Fruit fly (Drosophila melanogaster) S2 (cell line): ENCODE measurements around the gene CG17349.

Source experiments
- CG8478 ChIP-seq: fragments of >200 bp; optimal IDR thresholded peaks from 2 replicates; lab custom pipeline; 2018
- CTCF ChIP-seq, 2 experiments: fragments of >200 bp; optimal IDR thresholded peaks; 2 replicates each; lab custom pipeline; 2018

CG17349 gene

DNA sequence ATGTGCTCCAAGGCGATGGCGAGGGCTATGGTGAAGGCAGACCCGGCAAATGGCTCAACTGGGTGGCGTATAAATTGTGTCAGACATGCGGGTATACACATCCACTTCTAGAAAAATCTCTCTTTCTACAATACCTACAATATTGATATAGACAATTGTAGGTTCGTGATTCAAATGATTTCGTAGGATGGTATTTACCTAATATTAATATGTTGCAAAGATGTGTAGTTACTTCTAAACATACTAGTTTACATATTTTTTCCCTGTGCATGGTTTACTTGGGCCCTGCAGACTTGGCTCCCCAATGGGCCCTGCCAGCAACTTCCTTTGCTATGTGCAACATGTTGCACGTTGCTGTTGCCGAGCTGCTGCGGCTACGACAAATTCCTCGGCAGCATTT, 28.2 kb upstream of the CG17349 start:
- no peak for TF ChIP-seq CTCF (optimal IDR thresholded peaks at IDR 0.05; lab: Kevin White, UChicago)
- no peak for TF ChIP-seq CG8478 (lab: Kevin White, UChicago)

- TF ChIP-seq CG8478 (lab: Kevin White, UChicago) (no peak), CTCF (optimal IDR thresholded peaks at IDR 0.05; lab: Kevin White, UChicago) (no peak)
Measured at dm6 chr2L:19342767-19343166, 27.5 kb upstream of the CG17349 start.

dm6 chr2L:19358017-19358471, 12.2 kb upstream of the CG17349 start:
- no peak for TF ChIP-seq CG8478 (lab: Kevin White, UChicago)
- TF ChIP-seq CTCF (optimal IDR thresholded peaks at IDR 0.05; lab: Kevin White, UChicago) = no peak

dm6 chr2L:19359802-19360429, 10.3 kb upstream of the CG17349 start:
- TF ChIP-seq CG8478 (lab: Kevin White, UChicago) = no peak
- TF ChIP-seq CTCF (optimal IDR thresholded peaks at IDR 0.05; lab: Kevin White, UChicago) = no peak

DNA sequence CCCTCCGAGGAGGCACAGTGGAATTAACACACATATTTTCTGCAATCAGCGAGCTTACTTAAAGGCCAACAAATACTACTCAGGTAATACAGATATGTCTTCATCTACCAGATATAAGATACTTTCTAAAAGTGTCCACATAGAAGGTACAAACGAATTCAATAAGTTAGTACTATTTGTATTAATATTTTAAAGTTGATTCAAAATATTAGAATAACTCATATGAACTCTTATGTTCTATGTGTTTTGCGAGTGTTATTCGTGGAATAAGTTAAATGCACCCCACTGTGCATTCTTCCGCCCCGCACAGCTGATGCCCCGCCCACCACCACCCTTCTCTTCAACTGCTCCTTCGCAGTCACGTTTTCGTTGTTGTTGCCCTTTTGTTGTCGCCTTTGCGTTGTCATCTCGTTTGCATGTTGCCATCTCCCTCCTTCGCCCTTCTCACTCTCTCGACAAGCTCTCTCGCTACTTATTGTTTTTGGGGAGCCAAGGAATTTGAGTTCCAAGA, 8.6 kb upstream of the CG17349 start:
- TF ChIP-seq CG8478 (lab: Kevin White, UChicago) (no peak), CTCF (optimal IDR thresholded peaks at IDR 0.05; lab: Kevin White, UChicago) (no peak)

dm6 chr2L:19362734-19363363, 7.4 kb upstream of the CG17349 start, which contains the start of gene dnt:
TSS of gene dnt (minus strand) at chr2L:19363227.
- TF ChIP-seq CTCF (optimal IDR thresholded peaks at IDR 0.05; lab: Kevin White, UChicago) (no peak), CG8478 (lab: Kevin White, UChicago) (no peak)

DNA sequence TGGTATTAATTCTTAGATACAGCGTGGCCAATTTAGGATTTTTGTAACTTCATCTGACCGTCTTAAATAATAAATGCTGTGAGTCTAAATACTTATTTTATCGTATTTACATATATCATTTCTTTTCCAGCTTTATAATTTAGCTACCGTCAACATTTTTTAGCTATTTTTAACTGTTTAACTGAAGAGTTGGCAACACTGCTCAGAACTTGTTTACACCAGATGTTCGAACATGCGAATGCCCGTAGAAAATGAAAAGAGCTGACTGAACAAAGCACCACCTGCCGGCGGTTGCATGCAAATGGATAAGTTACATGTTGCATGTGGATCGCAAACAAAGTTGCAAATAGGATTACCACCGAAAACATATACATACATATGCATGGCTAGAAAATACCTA, 6.7 kb upstream of the CG17349 start:
- TF ChIP-seq CTCF (optimal IDR thresholded peaks at IDR 0.05; lab: Kevin White, UChicago) (peak; percentile 88 to 92), CG8478 (lab: Kevin White, UChicago) (no peak)

DNA sequence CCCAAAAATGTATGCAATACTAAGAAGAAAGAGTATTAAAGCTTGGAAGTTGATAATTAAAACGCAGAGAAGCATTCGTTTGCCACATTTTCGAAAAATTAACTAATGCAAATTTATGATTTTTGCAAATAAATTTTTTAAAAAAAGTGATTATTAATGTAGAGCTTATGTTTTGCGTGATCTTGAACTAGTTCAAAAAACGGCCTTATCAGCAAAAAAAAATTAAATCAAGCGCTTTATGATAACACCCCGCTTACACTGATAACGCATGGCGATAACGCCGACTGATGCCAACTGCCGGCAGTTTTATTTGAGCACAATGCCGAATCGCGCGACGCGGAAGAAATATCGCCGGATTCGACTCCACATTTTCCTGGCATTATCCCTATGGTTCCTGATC, 6.2 kb upstream of the CG17349 start, which contains the start of gene CG13086:
CG13086 (plus strand) TSS at position 301 of the 400 bp plus-strand sequence.
- TF ChIP-seq CG8478 (lab: Kevin White, UChicago) (no peak), CTCF (optimal IDR thresholded peaks at IDR 0.05; lab: Kevin White, UChicago) (no peak)

DNA sequence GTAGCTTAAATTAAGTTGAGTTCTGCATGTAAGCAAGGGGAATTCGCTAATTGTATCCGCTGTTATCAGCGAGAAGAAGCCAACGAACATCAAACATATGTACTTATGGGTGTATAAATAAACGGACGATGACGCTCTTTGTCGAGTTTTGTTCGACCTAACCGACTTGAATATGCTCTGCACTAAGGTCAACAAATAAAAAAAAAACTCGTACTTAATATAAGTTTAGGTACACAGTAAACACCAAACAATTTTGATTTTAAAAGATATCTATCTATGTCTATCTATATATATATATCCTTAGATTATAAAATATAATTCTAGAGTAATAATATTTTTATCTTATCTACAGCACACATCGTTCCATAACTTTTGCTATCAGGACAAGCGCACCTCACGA, 5.6 kb upstream of the CG17349 start:
- no peak for TF ChIP-seq CG8478 (lab: Kevin White, UChicago)
- TF ChIP-seq CTCF (optimal IDR thresholded peaks at IDR 0.05; lab: Kevin White, UChicago) = no peak

dm6 chr2L:19366301-19366700, 3.9 kb upstream of the CG17349 start:
- TF ChIP-seq CTCF (optimal IDR thresholded peaks at IDR 0.05; lab: Kevin White, UChicago) (no peak), CG8478 (lab: Kevin White, UChicago) (no peak)

DNA sequence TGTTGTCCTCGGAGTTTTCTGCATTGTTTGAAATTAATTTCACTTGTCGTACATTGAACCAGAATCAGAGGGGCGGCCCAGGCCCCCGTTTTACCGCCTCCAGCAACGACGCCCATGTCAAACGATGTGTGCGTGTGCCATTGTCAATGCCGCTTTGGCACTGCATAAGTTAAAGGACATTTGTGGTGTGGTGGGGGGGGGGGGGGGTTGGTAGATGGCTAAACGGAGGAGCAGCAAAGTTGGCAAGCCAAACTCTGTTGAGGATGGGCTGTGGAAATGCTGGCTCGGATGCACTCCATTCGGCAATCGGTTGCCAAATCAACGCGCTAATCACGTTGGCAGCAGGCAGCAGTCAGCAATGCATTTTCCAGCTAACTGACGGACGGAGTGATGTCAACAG, 3.5 kb upstream of the CG17349 start:
- no peak for TF ChIP-seq CTCF (optimal IDR thresholded peaks at IDR 0.05; lab: Kevin White, UChicago)
- TF ChIP-seq CG8478 (lab: Kevin White, UChicago) = no peak

dm6 chr2L:19373809-19374208, 3.6 kb downstream of the CG17349 start:
- TF ChIP-seq CTCF (optimal IDR thresholded peaks at IDR 0.05; lab: Kevin White, UChicago) = no peak
- TF ChIP-seq CG8478 (lab: Kevin White, UChicago) = no peak

DNA sequence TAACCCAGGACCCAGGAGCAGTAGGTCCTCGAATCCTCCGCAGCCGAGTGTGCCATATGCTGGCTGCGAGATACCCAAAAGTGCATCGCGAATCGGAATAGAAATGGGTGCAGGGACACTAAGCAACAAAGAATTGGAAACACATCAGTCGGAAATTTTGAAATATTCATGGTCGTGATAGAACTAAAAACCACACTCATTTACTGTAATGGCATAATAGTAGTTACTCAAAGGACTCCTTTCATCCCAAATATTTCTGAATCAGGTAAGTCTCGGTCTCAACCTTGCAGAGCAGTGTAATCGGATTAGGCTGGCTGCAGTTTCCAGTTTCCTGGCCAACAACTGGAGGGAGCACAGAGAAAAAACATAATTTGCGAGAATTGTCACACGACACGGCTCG, 5.9 kb downstream of the CG17349 start:
- TF ChIP-seq CTCF (optimal IDR thresholded peaks at IDR 0.05; lab: Kevin White, UChicago) = no peak
- no peak for TF ChIP-seq CG8478 (lab: Kevin White, UChicago)

DNA sequence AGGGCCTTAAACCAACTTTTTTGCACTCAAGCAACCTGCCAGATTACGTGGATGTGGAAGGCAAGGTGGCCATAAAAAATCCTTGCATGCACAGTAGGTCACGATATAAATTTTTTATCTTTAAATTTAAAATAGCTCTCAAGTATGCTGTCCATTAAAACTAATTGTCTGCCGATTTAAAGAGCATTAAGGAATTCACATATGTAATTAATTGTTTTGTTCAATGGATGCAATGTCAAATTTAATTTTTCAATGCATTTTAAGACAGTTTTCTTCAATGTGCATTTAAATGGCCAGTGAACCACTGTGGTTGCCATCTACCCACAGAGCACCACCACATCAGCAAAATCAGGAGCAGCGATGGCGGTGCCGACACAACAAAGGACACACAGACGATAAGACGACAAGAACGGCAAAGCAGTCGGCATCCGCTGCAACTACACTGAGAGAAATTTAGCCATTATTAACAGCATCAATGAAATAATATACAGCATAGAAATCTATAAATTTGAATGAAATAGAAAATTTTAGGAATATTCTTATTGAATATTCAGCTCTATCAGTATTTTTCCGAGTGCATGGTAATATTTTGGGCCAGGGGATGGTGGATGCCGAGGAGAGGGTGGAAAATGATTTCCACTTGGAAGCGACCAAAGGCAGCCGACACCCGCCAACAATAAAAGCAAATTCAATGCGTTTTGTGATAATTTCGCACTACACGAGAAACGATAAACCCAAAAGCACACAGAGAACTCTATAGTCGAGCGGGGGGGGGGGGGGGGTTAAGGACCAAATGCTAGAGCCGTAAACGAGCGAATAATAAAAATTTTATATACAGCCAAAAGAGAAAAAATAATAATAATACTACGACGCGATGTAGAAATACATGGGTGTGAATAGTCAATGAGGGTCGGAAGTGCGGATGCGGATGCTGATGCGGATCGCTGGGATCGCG, 7.2 kb downstream of the CG17349 start:
- TF ChIP-seq CG8478 (lab: Kevin White, UChicago) (no peak), CTCF (optimal IDR thresholded peaks at IDR 0.05; lab: Kevin White, UChicago) (no peak)
